Worm (Caenorhabditis elegans): ENCODE results near the gene pqn-82.

Gene pqn-82

ce11 chrIII:1848747-1849146 is at the start of gene pqn-82:
Gene pqn-82 (plus strand): TSS chrIII:1849047.
- TF ChIP-seq T22C8.4 (GFP tag; IDR thresholded peaks at IDR 0.05) (no peak), ref-1 (GFP tag; conservative IDR thresholded peaks at IDR 0.05) (no peak), cog-1 (tag; optimal IDR thresholded peaks at IDR 0.05) (no peak)

ce11 chrIII:1799407-1799806 is 49.4 kb upstream of the pqn-82 start:
- TF ChIP-seq klf-2 (GFP tag; conservative IDR thresholded peaks at IDR 0.05) (no peak), ref-1 (GFP tag; conservative IDR thresholded peaks at IDR 0.05) (no peak), T22C8.4 (GFP tag; IDR thresholded peaks at IDR 0.05) (no peak), cog-1 (tag; optimal IDR thresholded peaks at IDR 0.05) (no peak), ztf-23 (GFP tag; IDR thresholded peaks at IDR 0.05) (no peak), med-1 (GFP tag; optimal IDR thresholded peaks at IDR 0.05; ENCODE audit: insufficient read depth) (no peak), ztf-29 (GFP tag; IDR thresholded peaks at IDR 0.05) (no peak), tab-1 (GFP tag; IDR thresholded peaks at IDR 0.05) (no peak), flt-1 (GFP tag; IDR thresholded peaks at IDR 0.05) (no peak)

- TF ChIP-seq ztf-23 (GFP tag; IDR thresholded peaks at IDR 0.05) (no peak), klf-2 (GFP tag; conservative IDR thresholded peaks at IDR 0.05) (no peak), ref-1 (GFP tag; conservative IDR thresholded peaks at IDR 0.05) (no peak), med-1 (GFP tag; optimal IDR thresholded peaks at IDR 0.05; ENCODE audit: insufficient read depth) (no peak), ztf-29 (GFP tag; IDR thresholded peaks at IDR 0.05) (no peak), T22C8.4 (GFP tag; IDR thresholded peaks at IDR 0.05) (no peak)
Observed at ce11 chrIII:1803000-1803399, 45.8 kb upstream of the pqn-82 start.

- TF ChIP-seq ztf-29 (GFP tag; IDR thresholded peaks at IDR 0.05) (no peak), tab-1 (GFP tag; IDR thresholded peaks at IDR 0.05) (no peak), med-1 (GFP tag; optimal IDR thresholded peaks at IDR 0.05; ENCODE audit: insufficient read depth) (no peak), cog-1 (tag; optimal IDR thresholded peaks at IDR 0.05) (no peak), flt-1 (GFP tag; IDR thresholded peaks at IDR 0.05) (no peak), ref-1 (GFP tag; conservative IDR thresholded peaks at IDR 0.05) (no peak), ztf-23 (GFP tag; IDR thresholded peaks at IDR 0.05) (no peak)
Observed at ce11 chrIII:1804477-1804876, 44.4 kb upstream of the pqn-82 start.

ce11 chrIII:1805415-1806008 is 43.3 kb upstream of the pqn-82 start:
- TF ChIP-seq ztf-29 (GFP tag; IDR thresholded peaks at IDR 0.05) = no peak
- TF ChIP-seq cog-1 (tag; optimal IDR thresholded peaks at IDR 0.05) = no peak
- TF ChIP-seq T22C8.4 (GFP tag; IDR thresholded peaks at IDR 0.05) = peak; percentile 87
- TF ChIP-seq flt-1 (GFP tag; IDR thresholded peaks at IDR 0.05) = no peak

ce11 chrIII:1806183-1806798 is 42.6 kb upstream of the pqn-82 start:
- TF ChIP-seq T22C8.4 (GFP tag; IDR thresholded peaks at IDR 0.05) = peak; percentile 84
- no peak for TF ChIP-seq ztf-29 (GFP tag; IDR thresholded peaks at IDR 0.05)
- TF ChIP-seq cog-1 (tag; optimal IDR thresholded peaks at IDR 0.05) = no peak
- TF ChIP-seq med-1 (GFP tag; optimal IDR thresholded peaks at IDR 0.05; ENCODE audit: insufficient read depth) = no peak

- TF ChIP-seq T22C8.4 (GFP tag; IDR thresholded peaks at IDR 0.05) = peak; percentile 98
Observed at ce11 chrIII:1807297-1807935, 41.4 kb upstream of the pqn-82 start.

- no peak for TF ChIP-seq T22C8.4 (GFP tag; IDR thresholded peaks at IDR 0.05)
- no peak for TF ChIP-seq flt-1 (GFP tag; IDR thresholded peaks at IDR 0.05)
- TF ChIP-seq med-1 (GFP tag; optimal IDR thresholded peaks at IDR 0.05; ENCODE audit: insufficient read depth) = no peak
- TF ChIP-seq ztf-23 (GFP tag; IDR thresholded peaks at IDR 0.05) = no peak
- no peak for TF ChIP-seq tab-1 (GFP tag; IDR thresholded peaks at IDR 0.05)
- TF ChIP-seq klf-2 (GFP tag; conservative IDR thresholded peaks at IDR 0.05) = no peak
- no peak for TF ChIP-seq ref-1 (GFP tag; conservative IDR thresholded peaks at IDR 0.05)
- TF ChIP-seq cog-1 (tag; optimal IDR thresholded peaks at IDR 0.05) = no peak
- TF ChIP-seq ztf-29 (GFP tag; IDR thresholded peaks at IDR 0.05) = no peak
Observed at ce11 chrIII:1814285-1814684, 34.6 kb upstream of the pqn-82 start.

- no peak for TF ChIP-seq tab-1 (GFP tag; IDR thresholded peaks at IDR 0.05)
- no peak for TF ChIP-seq T22C8.4 (GFP tag; IDR thresholded peaks at IDR 0.05)
- TF ChIP-seq klf-2 (GFP tag; conservative IDR thresholded peaks at IDR 0.05) = no peak
- no peak for TF ChIP-seq med-1 (GFP tag; optimal IDR thresholded peaks at IDR 0.05; ENCODE audit: insufficient read depth)
- TF ChIP-seq ztf-29 (GFP tag; IDR thresholded peaks at IDR 0.05) = no peak
- TF ChIP-seq ztf-23 (GFP tag; IDR thresholded peaks at IDR 0.05) = no peak
- TF ChIP-seq flt-1 (GFP tag; IDR thresholded peaks at IDR 0.05) = no peak
- TF ChIP-seq ref-1 (GFP tag; conservative IDR thresholded peaks at IDR 0.05) = no peak
- no peak for TF ChIP-seq cog-1 (tag; optimal IDR thresholded peaks at IDR 0.05)
Observed at ce11 chrIII:1818001-1818655, 30.7 kb upstream of the pqn-82 start, which contains the start of gene clp-4. Gene clp-4 (minus strand): TSS chrIII:1818323.

- TF ChIP-seq tab-1 (GFP tag; IDR thresholded peaks at IDR 0.05) (no peak), flt-1 (GFP tag; IDR thresholded peaks at IDR 0.05) (no peak), ref-1 (GFP tag; conservative IDR thresholded peaks at IDR 0.05) (no peak), T22C8.4 (GFP tag; IDR thresholded peaks at IDR 0.05) (no peak), med-1 (GFP tag; optimal IDR thresholded peaks at IDR 0.05; ENCODE audit: insufficient read depth) (no peak), ztf-23 (GFP tag; IDR thresholded peaks at IDR 0.05) (no peak), klf-2 (GFP tag; conservative IDR thresholded peaks at IDR 0.05) (no peak), cog-1 (tag; optimal IDR thresholded peaks at IDR 0.05) (no peak), ztf-29 (GFP tag; IDR thresholded peaks at IDR 0.05) (no peak)
Observed at ce11 chrIII:1819049-1819597, 29.7 kb upstream of the pqn-82 start.
